Worm (Caenorhabditis elegans): ENCODE results near the gene dur-1.
"Not testable (repeated sequence)": the region's sequence is repeated elsewhere in the genome, so short reads cannot be mapped to it uniquely, and the experiment has no call there.

The dur-1 gene

ce11 chrIV:9895088-9895487 is 32.9 kb downstream of the dur-1 start, which contains the start of gene ssp-32:
Gene ssp-32, plus strand, starts transcription at chrIV:9895388.
- TF ChIP-seq pbrm-1 (GFP tag; IDR thresholded peaks at IDR 0.05) (no peak), nfya-2 (GFP tag; IDR thresholded peaks at IDR 0.05) (no peak), K12H6.12 (tag; optimal IDR thresholded peaks at IDR 0.05) (no peak), xnd-1 (tag; optimal IDR thresholded peaks at IDR 0.05) (no peak), efl-1 (GFP tag; optimal IDR thresholded peaks at IDR 0.05) (no peak), dpff-1 (tag; optimal IDR thresholded peaks at IDR 0.05) (no peak), lin-35 (GFP tag; optimal IDR thresholded peaks at IDR 0.05) (no peak), B0336.3 (GFP tag; IDR thresholded peaks at IDR 0.05) (no peak), madf-6 (GFP tag; IDR thresholded peaks at IDR 0.05) (no peak), ztf-28 (GFP tag; IDR thresholded peaks at IDR 0.05) (no peak), Y67H2A.10 (GFP tag; conservative IDR thresholded peaks at IDR 0.05) (no peak), bed-1 (GFP tag; IDR thresholded peaks at IDR 0.05) (no peak), unc-130 (GFP tag; optimal IDR thresholded peaks at IDR 0.05) (no peak), Y95B8A.8 (GFP tag; IDR thresholded peaks at IDR 0.05) (no peak)

- TF ChIP-seq F39B2.1, hmg-1.2, Y53F4B.3 (GFP tag; IDR thresholded peaks at IDR 0.05): not testable (repeated sequence)
Observed at ce11 chrIV:9894331-9894730, 33.7 kb downstream of the dur-1 start, which contains the start of gene msp-77. Gene msp-77, plus strand, starts transcription at chrIV:9894631.

- TF ChIP-seq unc-62 (GFP tag; optimal IDR thresholded peaks at IDR 0.05); ama-1 (optimal IDR thresholded peaks at IDR 0.05); ama-1 (GFP tag; optimal IDR thresholded peaks at IDR 0.05); attf-5 (GFP tag; optimal IDR thresholded peaks at IDR 0.05): not testable (repeated sequence)
Observed at ce11 chrIV:9893649-9894048, 34.4 kb downstream of the dur-1 start, which contains the start of gene sss-1. Gene sss-1, minus strand, starts transcription at chrIV:9893749.

ce11 chrIV:9891938-9892337 is 36.1 kb downstream of the dur-1 start, which contains the start of gene F32B6.4:
Gene F32B6.4, minus strand, starts transcription at chrIV:9892038.
- TF ChIP-seq dpff-1 (tag; optimal IDR thresholded peaks at IDR 0.05) (no peak), tbx-9 (tag; optimal IDR thresholded peaks at IDR 0.05; ENCODE audit: borderline replicate concordance) (no peak), aptf-2 (GFP tag; conservative IDR thresholded peaks at IDR 0.05) (no peak), K12H6.12 (tag; optimal IDR thresholded peaks at IDR 0.05) (no peak), ceh-91 (GFP tag; IDR thresholded peaks at IDR 0.05) (no peak), Y53F4B.3 (GFP tag; IDR thresholded peaks at IDR 0.05) (no peak)

ce11 chrIV:9889857-9890256 is 38.2 kb downstream of the dur-1 start, which contains the start of gene ttbk-3:
Gene ttbk-3, minus strand, starts transcription at chrIV:9889957.
- TF ChIP-seq rpc-1 (optimal IDR thresholded peaks at IDR 0.05) (no peak), rpc-1 (tag; optimal IDR thresholded peaks at IDR 0.05) (no peak), unc-62 (GFP tag; optimal IDR thresholded peaks at IDR 0.05) (no peak), aptf-3 (GFP tag; IDR thresholded peaks at IDR 0.05) (no peak), T26A5.8 (tag; optimal IDR thresholded peaks at IDR 0.05) (no peak), fkh-3 (tag; optimal IDR thresholded peaks at IDR 0.05) (no peak), Y95B8A.8 (GFP tag; IDR thresholded peaks at IDR 0.05) (no peak), attf-5 (GFP tag; optimal IDR thresholded peaks at IDR 0.05) (no peak), lsy-27 (tag; optimal IDR thresholded peaks at IDR 0.05; ENCODE audit: borderline replicate concordance, insufficient read depth) (no peak), hsf-1 (GFP tag; IDR thresholded peaks at IDR 0.05) (no peak), aptf-2 (GFP tag; conservative IDR thresholded peaks at IDR 0.05) (no peak), ztf-6 (GFP tag; IDR thresholded peaks at IDR 0.05) (no peak), mes-4 (tag; optimal IDR thresholded peaks at IDR 0.05) (no peak), ceh-79 (tag; optimal IDR thresholded peaks at IDR 0.05) (no peak), F22D6.2 (tag; optimal IDR thresholded peaks at IDR 0.05) (no peak), attf-6 (GFP tag; IDR thresholded peaks at IDR 0.05) (no peak), ceh-58 (GFP tag; IDR thresholded peaks at IDR 0.05) (no peak), rec-8 (tag; optimal IDR thresholded peaks at IDR 0.05) (no peak), nfyb-1 (GFP tag; IDR thresholded peaks at IDR 0.05) (no peak)

Measured in whole organism, young adult.